Worm (Caenorhabditis elegans) whole organism, mixed stage, embryonic: ENCODE measurements around the gene Y41D4A.3.

Experiments used
- ces-1 ChIP-seq: fragments of 150-350 bp; optimal IDR thresholded peaks from 2 replicates; lab custom pipeline; 2014; ENCODE audit warnings: missing biosample characterization, missing genetic modification reagents, missing genetic modification characterization
- cnd-1 ChIP-seq: fragments of 200-800 bp; sonication (Bioruptor generic); optimal IDR thresholded peaks from 2 replicates; lab custom pipeline; 2018; ENCODE audit warnings: mild to moderate bottlenecking, missing genetic modification characterization, missing compliant biosample characterization
- elt-1 ChIP-seq: sonication (generic microtip); optimal IDR thresholded peaks from 2 replicates; lab custom pipeline; 2017; ENCODE audit warnings: missing genetic modification characterization, mild to moderate bottlenecking, missing compliant biosample characterization, antibody characterized with exemption, moderate library complexity, borderline replicate concordance; ENCODE audit not compliant: insufficient read depth
- ham-2 ChIP-seq: fragments of 200-800 bp; sonication (Bioruptor generic); optimal IDR thresholded peaks from 2 replicates; lab custom pipeline; 2018; ENCODE audit warnings: mild to moderate bottlenecking, missing genetic modification characterization, missing compliant biosample characterization
- lin-13 ChIP-seq: fragments of 150-350 bp; optimal IDR thresholded peaks from 2 replicates; lab custom pipeline; 2014; ENCODE audit warnings: missing biosample characterization, missing genetic modification characterization
- mab-5 ChIP-seq: fragments of 150-350 bp; optimal IDR thresholded peaks from 2 replicates; lab custom pipeline; 2014; ENCODE audit warnings: missing biosample characterization, missing genetic modification characterization
- nhr-76 ChIP-seq: sonication (generic microtip); optimal IDR thresholded peaks from 2 replicates; lab custom pipeline; 2017; ENCODE audit warnings: missing biosample characterization, missing genetic modification characterization
- pha-4 ChIP-seq: fragments of 150-350 bp; optimal IDR thresholded peaks from 2 replicates; lab custom pipeline; 2018; ENCODE audit warnings: missing biosample characterization, missing genetic modification reagents, missing genetic modification characterization
- snpc-4 ChIP-seq: fragments of 150-350 bp; optimal IDR thresholded peaks from 2 replicates; lab custom pipeline; 2014; ENCODE audit warnings: missing biosample characterization, missing genetic modification characterization
- ztf-11 ChIP-seq: fragments of 150-350 bp; optimal IDR thresholded peaks from 2 replicates; lab custom pipeline; 2014; ENCODE audit warnings: missing biosample characterization, missing genetic modification characterization

DNA sequence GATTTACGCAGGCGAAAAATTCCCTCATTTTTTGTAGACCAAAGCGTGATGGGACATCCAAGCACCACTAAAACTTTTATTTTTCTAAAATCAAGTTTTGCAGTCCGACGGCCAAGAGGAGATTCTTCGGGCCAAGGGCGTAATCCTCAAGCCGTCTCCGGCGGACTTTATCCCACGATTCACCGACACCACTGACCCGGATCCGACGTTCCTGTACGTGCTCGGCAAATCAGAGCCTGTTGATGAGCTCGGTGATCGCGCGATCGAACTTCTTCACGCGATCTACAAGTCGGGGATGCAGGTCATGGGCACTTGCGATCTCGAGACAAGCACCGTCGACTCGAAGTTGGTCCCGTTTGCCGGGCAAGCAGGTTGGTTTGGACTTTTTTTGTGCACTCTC, 40.0 kb upstream of the Y41D4A.3 start:
- TF ChIP-seq ces-1 (no peak), ham-2 (GFP tag; lab: Kevin White, UChicago) (no peak), pha-4 (tag; lab: Kevin White, UChicago) (no peak), mab-5 (tag; lab: Kevin White, UChicago) (no peak), snpc-4 (tag; lab: Kevin White, UChicago) (no peak), ztf-11 (tag; lab: Kevin White, UChicago) (no peak), elt-1 (tag; lab: Kevin White, UChicago) (no peak), lin-13 (tag; lab: Kevin White, UChicago) (no peak), nhr-76 (tag; lab: Kevin White, UChicago) (no peak), cnd-1 (tag; lab: Kevin White, UChicago) (no peak)
